Fruit fly (Drosophila melanogaster) whole organism, embryonic: Measurements from ENCODE around the gene CG42814.
A peak's percentile ranks its signal among the peaks of the same experiment; 100 is the strongest.

Source experiments
- ATbp ChIP-seq: fragments of 200-800 bp; sonication (Bioruptor generic); optimal IDR thresholded peaks from 2 replicates; lab custom pipeline; 2017; ENCODE audit warnings: missing biosample characterization, mild to moderate bottlenecking, missing genetic modification characterization, missing genetic modification reagents
- CG10366 ChIP-seq: fragments of 200-800 bp; sonication (Bioruptor generic); IDR thresholded peaks from 2 replicates; pipeline ENCODE4 v1.3.6; 2022; ENCODE audit warnings: missing biosample characterization, missing genetic modification characterization
- CG10543 ChIP-seq: fragments of 200-800 bp; sonication (Bioruptor generic); optimal IDR thresholded peaks from 3 replicates; lab custom pipeline; 2017; ENCODE audit warnings: missing biosample characterization, mild to moderate bottlenecking, missing genetic modification characterization, moderate library complexity
- CG11085 ChIP-seq: fragments of 200-800 bp; sonication (Bioruptor generic); IDR thresholded peaks from 2 replicates; pipeline ENCODE4 v1.3.6; 2022; ENCODE audit warnings: missing biosample characterization, missing genetic modification characterization
- CG1233 ChIP-seq: fragments of 200-800 bp; sonication (Bioruptor generic); optimal IDR thresholded peaks from 4 replicates; lab custom pipeline; 2018; ENCODE audit warnings: missing biosample characterization, mild to moderate bottlenecking, missing genetic modification characterization
- CG15479 ChIP-seq: fragments of 200-800 bp; sonication (Bioruptor generic); optimal IDR thresholded peaks from 3 replicates; lab custom pipeline; 2019; ENCODE audit warnings: missing biosample characterization, mild to moderate bottlenecking, missing genetic modification characterization, moderate library complexity
- CG16779 ChIP-seq: fragments of 200-800 bp; sonication (Bioruptor generic); IDR thresholded peaks from 2 replicates; pipeline ENCODE4 v1.3.6; 2022; ENCODE audit warnings: missing biosample characterization, missing genetic modification characterization
- CG17912 ChIP-seq: fragments of 200-800 bp; sonication (Bioruptor generic); optimal IDR thresholded peaks from 2 replicates; lab custom pipeline; 2018; ENCODE audit warnings: missing biosample characterization, mild to moderate bottlenecking, missing genetic modification characterization
- CG2120 ChIP-seq: fragments of 200-800 bp; sonication (Bioruptor generic); optimal IDR thresholded peaks from 3 replicates; lab custom pipeline; 2016; ENCODE audit warnings: missing biosample characterization, missing genetic modification characterization
- CG2875 ChIP-seq: fragments of 200-800 bp; sonication (Bioruptor generic); optimal IDR thresholded peaks from 2 replicates; lab custom pipeline; 2017; ENCODE audit warnings: missing biosample characterization, mild to moderate bottlenecking, missing genetic modification characterization, missing genetic modification reagents
- CG4360 ChIP-seq: fragments of 200-800 bp; sonication (Bioruptor generic); IDR thresholded peaks from 2 replicates; pipeline ENCODE4 v1.3.6; 2022; ENCODE audit warnings: missing biosample characterization, missing genetic modification characterization
- CG4617 ChIP-seq: fragments of 200-800 bp; sonication (Bioruptor generic); optimal IDR thresholded peaks from 3 replicates; lab custom pipeline; 2016; ENCODE audit warnings: missing biosample characterization, missing genetic modification characterization, borderline replicate concordance
- CG6813 ChIP-seq: fragments of 200-800 bp; sonication (Bioruptor generic); optimal IDR thresholded peaks from 2 replicates; lab custom pipeline; 2017; ENCODE audit warnings: missing biosample characterization, missing genetic modification characterization, mild to moderate bottlenecking, moderate library complexity, missing genetic modification reagents
- CG7928 ChIP-seq: fragments of 200-800 bp; sonication (Bioruptor generic); optimal IDR thresholded peaks from 2 replicates; lab custom pipeline; 2017; ENCODE audit warnings: missing biosample characterization, mild to moderate bottlenecking, missing genetic modification characterization
- CG9215 ChIP-seq: fragments of 200-800 bp; sonication (Bioruptor generic); IDR thresholded peaks from 2 replicates; pipeline ENCODE4 v1.3.6; 2022; ENCODE audit warnings: missing biosample characterization, missing genetic modification characterization
- Dbx ChIP-seq: fragments of 200-800 bp; sonication (Bioruptor generic); IDR thresholded peaks from 3 replicates; pipeline ENCODE4 v1.3.6; 2022; ENCODE audit warnings: missing biosample characterization, missing genetic modification characterization
- Hey ChIP-seq: fragments of 200-800 bp; sonication (Bioruptor generic); optimal IDR thresholded peaks from 3 replicates; lab custom pipeline; 2018; ENCODE audit warnings: missing biosample characterization, mild to moderate bottlenecking, missing genetic modification characterization
- Med ChIP-seq: fragments of 200-800 bp; sonication (Bioruptor generic); peaks from one replicate; lab custom pipeline; 2016; ENCODE audit warnings: missing biosample characterization, missing genetic modification characterization, mild to moderate bottlenecking, inconsistent platforms, moderate library complexity
- Myb ChIP-seq: fragments of 200-800 bp; sonication (Bioruptor generic); optimal IDR thresholded peaks from 2 replicates; lab custom pipeline; 2016; ENCODE audit warnings: missing biosample characterization, missing genetic modification characterization
- Neu2 ChIP-seq: fragments of 200-800 bp; sonication (Bioruptor generic); optimal IDR thresholded peaks from 3 replicates; lab custom pipeline; 2016; ENCODE audit warnings: missing biosample characterization, missing genetic modification characterization, borderline replicate concordance
- Tbp ChIP-seq: fragments of >200 bp; optimal IDR thresholded peaks from 2 replicates; lab custom pipeline; 2018; ENCODE audit warnings: missing biosample characterization, missing genetic modification characterization
- Vsx1 ChIP-seq: fragments of 200-800 bp; sonication (Bioruptor generic); optimal IDR thresholded peaks from 2 replicates; lab custom pipeline; 2017; ENCODE audit warnings: missing biosample characterization, mild to moderate bottlenecking, missing genetic modification characterization, missing genetic modification reagents
- Xrp1 ChIP-seq: fragments of 200-800 bp; sonication (Bioruptor generic); IDR thresholded peaks from 2 replicates; pipeline ENCODE4 v1.3.6; 2022; ENCODE audit warnings: missing biosample characterization, missing genetic modification characterization
- abd-A ChIP-seq: fragments of 200-800 bp; sonication (Bioruptor generic); optimal IDR thresholded peaks from 3 replicates; lab custom pipeline; 2019; ENCODE audit warnings: missing biosample characterization, mild to moderate bottlenecking, missing genetic modification characterization, moderate library complexity
- bsh ChIP-seq, 2 experiments: fragments of 200-800 bp; sonication (Bioruptor generic); optimal IDR thresholded peaks; 2 replicates each; lab custom pipeline; 2017 to 2018; ENCODE audit warnings: mild to moderate bottlenecking in 2 of 2, missing biosample characterization in 2 of 2, missing genetic modification characterization in 2 of 2, moderate library complexity in 1 of 2
- cg ChIP-seq: fragments of 200-800 bp; sonication (Bioruptor generic); optimal IDR thresholded peaks from 3 replicates; lab custom pipeline; 2019; ENCODE audit warnings: missing biosample characterization, mild to moderate bottlenecking, missing genetic modification characterization, moderate library complexity
- dati ChIP-seq: fragments of 200-800 bp; sonication (Bioruptor generic); IDR thresholded peaks from 2 replicates; pipeline ENCODE4 v1.3.6; 2022; ENCODE audit warnings: missing biosample characterization, missing genetic modification characterization
- eve ChIP-seq, 2 experiments: fragments of >200 bp; optimal IDR thresholded peaks; 2 replicates each; lab custom pipeline; 2017; ENCODE audit warnings: missing biosample characterization in 2 of 2, missing genetic modification characterization in 2 of 2
- ftz-f1 ChIP-seq: fragments of 200-800 bp; sonication (Bioruptor generic); optimal IDR thresholded peaks from 2 replicates; lab custom pipeline; 2016; ENCODE audit warnings: missing biosample characterization, missing genetic modification characterization
- gce ChIP-seq: fragments of 200-800 bp; sonication (Bioruptor generic); IDR thresholded peaks from 3 replicates; pipeline ENCODE4 v1.3.6; 2022; ENCODE audit warnings: missing biosample characterization, missing genetic modification characterization
- gem ChIP-seq: fragments of 200-800 bp; sonication (Bioruptor generic); optimal IDR thresholded peaks from 2 replicates; lab custom pipeline; 2019; ENCODE audit warnings: missing biosample characterization, mild to moderate bottlenecking, missing genetic modification characterization, moderate library complexity
- gt ChIP-seq: fragments of 200-800 bp; sonication (Bioruptor generic); IDR thresholded peaks from 2 replicates; pipeline ENCODE4 v1.3.6; 2022; ENCODE audit warnings: missing biosample characterization, missing genetic modification characterization
- mirr ChIP-seq: fragments of 200-800 bp; sonication (Bioruptor generic); optimal IDR thresholded peaks from 3 replicates; lab custom pipeline; 2018; ENCODE audit warnings: missing biosample characterization, mild to moderate bottlenecking, missing genetic modification characterization
- mld ChIP-seq: fragments of 200-800 bp; sonication (Bioruptor generic); IDR thresholded peaks from 3 replicates; pipeline ENCODE4 v1.3.6; 2022; ENCODE audit warnings: missing biosample characterization, missing genetic modification characterization; ENCODE audit not compliant: partially characterized antibody
- pb ChIP-seq: fragments of 200-800 bp; sonication (Bioruptor generic); optimal IDR thresholded peaks from 3 replicates; lab custom pipeline; 2016; ENCODE audit warnings: missing biosample characterization, missing genetic modification characterization
- sens ChIP-seq: fragments of 200-800 bp; sonication (Bioruptor generic); peaks from one replicate; lab custom pipeline; 2016; ENCODE audit warnings: missing biosample characterization, missing genetic modification characterization
- seq ChIP-seq: fragments of 200-800 bp; sonication (Bioruptor generic); IDR thresholded peaks from 2 replicates; pipeline ENCODE4 v1.3.6; 2022; ENCODE audit warnings: missing biosample characterization, missing genetic modification characterization
- sima ChIP-seq: fragments of 200-800 bp; sonication (Bioruptor generic); optimal IDR thresholded peaks from 2 replicates; lab custom pipeline; 2016; ENCODE audit warnings: missing biosample characterization, missing genetic modification characterization
- sug ChIP-seq: fragments of 200-800 bp; optimal IDR thresholded peaks from 2 replicates; lab custom pipeline; 2019; ENCODE audit warnings: missing biosample characterization, mild to moderate bottlenecking, missing genetic modification characterization, moderate library complexity
- tll ChIP-seq, 2 experiments: fragments of 200-800 bp in 1 of 2; fragments of >200 bp in 1 of 2; sonication (Bioruptor generic) in 1 of 2; optimal IDR thresholded peaks; 2 replicates each; lab custom pipeline; 2017 to 2019; ENCODE audit warnings: missing biosample characterization in 2 of 2, missing genetic modification characterization in 2 of 2, mild to moderate bottlenecking in 1 of 2, moderate library complexity in 1 of 2
- unc-4 ChIP-seq: fragments of 200-800 bp; sonication (Bioruptor generic); IDR thresholded peaks from 2 replicates; pipeline ENCODE4 v1.3.6; 2022; ENCODE audit warnings: missing biosample characterization, missing genetic modification characterization; ENCODE audit not compliant: partially characterized antibody
- wdn ChIP-seq: fragments of 200-800 bp; sonication (Bioruptor generic); IDR thresholded peaks from 2 replicates; pipeline ENCODE4 v1.3.6; 2022; ENCODE audit warnings: missing biosample characterization, missing genetic modification characterization
- wek ChIP-seq: fragments of 200-800 bp; sonication (Bioruptor generic); optimal IDR thresholded peaks from 3 replicates; lab custom pipeline; 2018; ENCODE audit warnings: missing biosample characterization, mild to moderate bottlenecking, missing genetic modification characterization, moderate library complexity

Gene CG42814

DNA sequence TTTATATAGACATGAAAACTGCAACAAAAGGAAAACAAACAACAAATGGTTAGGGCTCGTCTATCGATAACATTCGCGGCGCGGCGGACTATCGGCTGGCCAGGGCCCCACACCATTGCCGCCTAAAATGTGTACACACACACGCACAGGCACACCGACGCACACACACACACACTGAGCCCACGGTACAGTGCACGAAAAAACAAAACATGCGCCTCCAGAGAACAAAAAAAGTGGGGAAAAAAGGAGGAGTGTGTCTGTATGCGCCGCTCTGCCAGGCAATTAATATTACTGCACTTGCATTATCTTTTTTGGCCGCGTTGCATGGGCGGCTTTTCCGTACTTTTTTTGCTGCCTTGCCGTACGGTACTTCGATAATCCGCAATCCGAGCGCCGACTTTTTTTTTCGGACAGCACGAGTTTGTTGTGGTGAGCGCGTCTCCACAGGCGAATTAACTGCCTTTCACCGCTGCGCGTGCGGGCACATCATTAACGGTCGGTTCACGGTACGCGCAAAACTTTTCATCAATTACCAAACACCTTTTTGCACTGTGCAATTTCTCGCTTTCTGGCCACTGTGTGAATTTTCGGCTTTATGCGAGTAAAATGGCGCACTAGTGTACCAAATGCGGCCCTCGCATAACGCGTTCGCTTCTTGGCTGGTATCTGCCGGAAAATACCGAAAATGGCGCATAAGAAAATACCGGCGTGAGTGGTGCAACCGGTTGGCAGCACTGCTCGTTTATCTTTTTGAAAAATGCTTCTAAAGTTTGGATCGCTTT, 34.4 kb upstream of the CG42814 start, which contains the start of gene woc (continued):
- TF ChIP-seq Myb (peak; percentile 73), Hey (tag; lab: Kevin White, UChicago) (no peak), eve (GFP tag; optimal IDR thresholded peaks at IDR 0.05; lab: Kevin White, UChicago) (peak in 1 of 2 experiments; percentile 52), seq (GFP tag; lab: Robert Waterston, UW) (peak; percentile 54; the same call in 1 of the 2 replicates), ftz-f1 (no peak), gem (tag; lab: Kevin White, UChicago) (no peak), Vsx1 (GFP tag; lab: Kevin White, UChicago) (no peak), CG16779 (no peak), Tbp (no peak)

DNA sequence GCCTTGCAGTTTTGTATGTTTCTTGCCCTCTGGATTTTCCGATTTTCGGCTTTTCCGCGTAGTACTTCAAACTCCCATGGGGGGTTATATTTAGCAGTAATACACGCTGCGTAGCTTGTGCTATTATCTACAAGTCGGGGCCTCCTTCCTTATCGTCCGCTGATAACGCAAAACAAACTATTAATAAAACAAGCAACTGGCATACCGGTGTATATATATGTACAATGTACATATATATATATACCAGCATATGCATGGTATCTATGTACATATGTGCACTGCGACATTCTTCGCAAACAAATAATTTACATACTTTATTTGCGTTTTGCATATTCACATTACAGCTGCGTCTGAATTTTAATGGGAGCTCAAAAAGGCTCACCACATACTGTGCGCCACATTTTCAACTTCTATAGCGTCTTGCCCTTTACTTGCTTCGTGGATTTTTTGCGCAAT, 24.7 kb upstream of the CG42814 start:
- TF ChIP-seq abd-A (tag; lab: Kevin White, UChicago) (no peak), mld (no peak), CG9215 (GFP tag; lab: Robert Waterston, UW) (no peak), CG2120 (GFP tag; lab: Kevin White, UChicago) (no peak), CG15479 (GFP tag; lab: Kevin White, UChicago) (peak; percentile 11), wek (GFP tag; lab: Kevin White, UChicago) (peak; percentile 22), CG6813 (GFP tag; lab: Kevin White, UChicago) (peak; percentile 31), ATbp (GFP tag; lab: Kevin White, UChicago) (peak; percentile 61), CG1233 (peak; percentile 28), sens (GFP tag; lab: Kevin White, UChicago) (peak; percentile 79), CG4360 (GFP tag; lab: Robert Waterston, UW) (0 out of 2 replicates have a peak, but pooled peaks have one; percentile 32), CG2875 (GFP tag; lab: Kevin White, UChicago) (peak; percentile 41), CG7928 (GFP tag; lab: Kevin White, UChicago) (no peak), sug (peak; percentile 96), dati (GFP tag; lab: Robert Waterston, UW) (no peak), unc-4 (no peak), gt (GFP tag; lab: Robert Waterston, UW) (no peak), Xrp1 (GFP tag; lab: Robert Waterston, UW) (peak; percentile 24; the same call in 1 of the 2 replicates), sima (no peak), CG4617 (no peak), CG17912 (GFP tag; lab: Kevin White, UChicago) (peak; percentile 18), CG10366 (GFP tag; lab: Robert Waterston, UW) (no peak), CG10543 (GFP tag; lab: Kevin White, UChicago) (no peak), Dbx (GFP tag; lab: Robert Waterston, UW) (no peak), gce (GFP tag; lab: Robert Waterston, UW) (no peak), pb (GFP tag; lab: Kevin White, UChicago) (no peak), mirr (GFP tag; lab: Kevin White, UChicago) (peak; percentile 32), Med (GFP tag; lab: Kevin White, UChicago) (peak; percentile 49), wdn (GFP tag; lab: Robert Waterston, UW) (no peak), CG11085 (GFP tag; lab: Robert Waterston, UW) (no peak), cg (GFP tag; lab: Kevin White, UChicago) (peak; percentile 3), bsh (GFP tag; optimal IDR thresholded peaks at IDR 0.05; lab: Kevin White, UChicago) (peak in 1 of 2 experiments; percentile 52), tll (GFP tag; optimal IDR thresholded peaks at IDR 0.05; lab: Kevin White, UChicago) (no peak), Neu2 (GFP tag; lab: Kevin White, UChicago) (no peak)
